Fruit fly (Drosophila melanogaster): ENCODE data around the gene CG13031.

CG13031 gene

DNA sequence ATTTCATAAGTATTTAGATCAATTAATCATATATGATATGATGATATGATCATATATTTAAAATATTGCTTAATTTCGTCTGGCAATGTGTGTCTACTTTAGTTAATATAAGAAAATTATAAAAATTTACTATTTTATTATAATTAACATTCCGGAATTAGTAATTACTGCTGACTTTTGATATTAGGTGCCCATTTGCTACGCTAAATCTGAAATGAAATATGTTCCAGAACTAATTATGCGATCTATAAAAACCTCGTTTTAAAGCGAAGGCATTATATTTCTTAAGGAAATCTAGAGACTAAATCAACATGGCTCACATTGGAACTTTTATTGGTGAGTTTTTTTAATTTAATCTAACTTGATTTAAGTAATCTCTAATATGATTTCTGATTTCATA lies 30.5 kb downstream of the CG13031 start, which contains the start of gene CG42852:
Gene CG42852 (plus strand): TSS at position 301 of the 400 bp plus-strand sequence.
- TF ChIP-seq insv (optimal IDR thresholded peaks at IDR 0.05) (no peak), ttk (optimal IDR thresholded peaks at IDR 0.05) (no peak), h (optimal IDR thresholded peaks at IDR 0.05) (no peak), psq (optimal IDR thresholded peaks at IDR 0.05) (no peak), Sin3A (optimal IDR thresholded peaks at IDR 0.05) (no peak), Myc (optimal IDR thresholded peaks at IDR 0.05) (no peak)

DNA sequence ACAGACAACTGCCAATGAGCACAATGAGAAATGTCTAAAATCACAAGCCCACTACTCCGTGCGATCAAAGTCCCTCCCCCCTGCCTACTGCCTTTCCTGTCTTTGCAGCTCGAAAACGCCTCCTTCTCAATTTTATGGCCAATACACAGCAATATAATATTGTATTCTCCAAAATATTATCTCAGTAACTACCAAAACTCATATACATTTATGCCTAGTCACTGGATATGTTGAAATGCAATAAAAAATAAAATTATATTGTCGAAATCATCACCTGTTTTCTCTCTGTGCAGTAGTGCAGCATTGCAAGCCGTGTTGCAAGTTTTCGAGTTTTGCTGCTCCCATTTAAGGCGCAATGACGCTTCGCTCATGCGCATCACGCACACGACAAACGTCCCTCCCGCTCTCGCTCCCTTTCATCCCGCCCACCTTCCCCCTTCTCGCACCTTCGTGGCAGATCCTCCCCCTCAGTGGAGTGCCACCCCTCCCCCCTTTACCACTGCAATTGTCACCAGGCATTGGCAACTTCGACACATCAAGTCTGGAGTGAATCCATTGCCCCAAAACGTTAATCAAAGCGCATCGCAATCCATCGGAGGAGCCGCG lies 33.9 kb downstream of the CG13031 start:
- TF ChIP-seq insv (optimal IDR thresholded peaks at IDR 0.05): no peak
- no peak for TF ChIP-seq psq (optimal IDR thresholded peaks at IDR 0.05)
- TF ChIP-seq ttk (optimal IDR thresholded peaks at IDR 0.05): no peak
- TF ChIP-seq Myc (optimal IDR thresholded peaks at IDR 0.05): no peak
- TF ChIP-seq h (optimal IDR thresholded peaks at IDR 0.05): no peak
- no peak for TF ChIP-seq Sin3A (optimal IDR thresholded peaks at IDR 0.05)

DNA sequence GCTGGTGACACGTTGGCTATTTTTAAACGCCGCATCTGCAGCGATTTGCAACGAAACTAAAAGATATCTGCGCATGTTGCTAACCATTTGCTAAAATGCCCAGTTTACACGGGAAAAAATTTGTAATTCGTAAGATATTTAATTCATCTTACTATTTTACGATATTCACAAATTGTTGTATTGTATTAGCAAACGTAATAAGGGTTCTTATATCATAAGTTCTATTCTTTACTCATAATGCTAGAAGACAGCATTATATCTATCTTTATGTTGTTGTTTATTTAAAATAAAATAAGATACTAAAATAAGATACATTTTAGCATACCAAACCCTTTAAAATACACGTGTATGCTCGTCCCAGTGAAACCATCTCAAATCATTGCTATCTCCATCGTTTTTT lies 34.8 kb downstream of the CG13031 start:
- TF ChIP-seq Myc (optimal IDR thresholded peaks at IDR 0.05): no peak
- no peak for TF ChIP-seq h (optimal IDR thresholded peaks at IDR 0.05)
- TF ChIP-seq psq (optimal IDR thresholded peaks at IDR 0.05): no peak
- TF ChIP-seq insv (optimal IDR thresholded peaks at IDR 0.05): no peak
- TF ChIP-seq Sin3A (optimal IDR thresholded peaks at IDR 0.05): no peak
- TF ChIP-seq ttk (optimal IDR thresholded peaks at IDR 0.05): no peak

DNA sequence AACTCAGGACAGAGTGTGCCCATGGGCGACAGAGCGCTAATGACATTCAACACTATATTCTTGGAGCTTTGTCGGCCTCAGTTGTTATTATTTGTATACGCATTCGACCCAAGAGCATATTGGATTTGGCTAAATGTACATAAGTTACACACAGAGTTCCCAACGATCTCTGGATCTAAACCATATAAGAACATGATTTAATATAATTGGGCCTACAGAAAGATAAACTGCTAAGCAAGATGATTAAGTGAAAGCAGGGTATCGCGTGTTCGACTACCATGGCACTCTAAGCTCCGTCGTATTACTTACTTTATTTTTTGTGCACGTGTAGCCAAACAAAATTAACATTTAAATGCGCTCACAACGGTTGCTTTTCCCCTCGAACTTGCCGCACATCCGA lies 35.6 kb downstream of the CG13031 start:
- TF ChIP-seq Myc (optimal IDR thresholded peaks at IDR 0.05) (no peak), psq (optimal IDR thresholded peaks at IDR 0.05) (no peak), h (optimal IDR thresholded peaks at IDR 0.05) (no peak), Sin3A (optimal IDR thresholded peaks at IDR 0.05) (no peak), insv (optimal IDR thresholded peaks at IDR 0.05) (no peak), ttk (optimal IDR thresholded peaks at IDR 0.05) (no peak)

DNA sequence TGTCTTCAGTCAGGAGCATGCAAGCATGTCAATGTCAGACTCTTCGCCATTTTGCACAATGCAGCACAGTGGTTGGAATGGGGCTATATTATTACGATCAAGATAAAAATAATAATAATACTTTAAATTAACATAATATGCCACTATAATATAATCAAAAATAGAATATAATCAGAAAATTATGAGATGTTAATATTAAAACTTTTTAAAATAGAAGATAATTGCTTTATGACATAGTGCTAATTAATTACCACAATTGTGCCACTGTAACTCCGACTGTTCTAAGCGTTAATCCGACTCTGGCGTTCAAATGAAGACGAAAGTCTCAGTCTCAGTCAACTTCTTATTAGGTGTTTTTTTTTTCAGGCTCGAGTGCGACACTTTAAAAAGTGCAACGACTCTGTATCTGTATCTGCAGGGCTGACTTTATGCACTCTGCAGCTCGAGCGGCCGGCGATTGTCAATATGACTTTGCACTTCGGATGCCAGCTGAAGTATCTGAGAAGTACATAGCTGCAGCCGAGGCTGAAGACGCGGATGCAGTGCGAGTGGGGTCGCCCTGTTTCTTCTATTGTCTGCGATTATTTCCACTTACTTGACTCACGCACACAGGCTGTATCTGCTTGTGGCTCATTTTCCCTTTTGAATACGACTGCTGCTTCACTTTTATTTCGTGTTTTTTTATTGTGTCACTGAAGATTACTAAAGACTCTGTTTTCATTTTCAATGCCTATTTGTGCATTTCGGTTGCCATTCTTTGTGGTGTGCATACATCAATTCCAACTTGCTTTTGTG lies 37.7 kb downstream of the CG13031 start:
- TF ChIP-seq Myc (optimal IDR thresholded peaks at IDR 0.05) (no peak), insv (optimal IDR thresholded peaks at IDR 0.05) (no peak), ttk (optimal IDR thresholded peaks at IDR 0.05) (no peak), psq (optimal IDR thresholded peaks at IDR 0.05) (no peak), Sin3A (optimal IDR thresholded peaks at IDR 0.05) (no peak), h (optimal IDR thresholded peaks at IDR 0.05) (no peak)

DNA sequence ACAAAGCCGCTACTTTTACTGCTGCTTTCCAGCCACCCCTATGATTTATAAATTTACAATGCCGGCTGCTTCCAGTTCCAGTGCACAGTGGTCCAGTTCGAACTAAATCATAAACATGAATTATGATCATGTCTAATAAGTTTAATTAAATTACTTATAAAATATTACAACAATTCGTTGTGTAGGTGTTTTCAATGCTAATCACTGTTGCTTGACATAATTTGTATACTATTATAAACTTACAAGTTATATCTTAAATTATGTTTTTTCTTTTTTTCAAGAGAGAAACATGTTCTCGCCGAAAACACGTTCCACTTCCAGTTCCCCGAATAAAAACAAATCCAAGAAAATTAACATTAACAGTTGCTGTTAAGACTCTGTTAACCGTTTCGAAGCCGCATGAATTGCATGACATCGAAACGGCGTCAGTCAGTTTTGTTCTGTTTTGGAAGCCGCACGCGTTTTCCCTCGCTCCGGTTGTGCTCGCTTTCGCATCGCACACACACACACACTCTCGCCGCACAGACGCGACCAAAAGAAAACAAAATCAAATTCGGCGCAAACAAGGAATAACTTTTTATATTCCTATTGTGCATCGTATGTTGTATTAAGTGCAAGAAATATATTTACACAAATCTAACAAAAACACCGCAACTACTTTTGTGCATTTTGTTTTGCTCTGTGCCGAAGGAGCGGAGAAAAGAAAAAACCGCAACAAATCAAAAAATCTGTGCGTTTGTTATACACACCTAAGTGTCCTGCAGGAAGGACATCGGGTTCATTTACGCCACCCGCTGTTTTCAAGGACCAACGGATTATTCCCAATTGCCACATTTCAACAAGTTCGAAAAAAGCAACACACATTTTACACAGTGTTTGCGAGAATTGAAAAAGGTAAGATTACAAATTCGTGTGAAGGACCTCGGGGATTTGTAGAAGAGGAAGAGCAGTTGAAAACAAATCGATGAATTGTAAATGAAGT lies 41.3 kb downstream of the CG13031 start, which contains the start of gene Nrt:
Gene Nrt (plus strand): TSS at position 426 of the 982 bp plus-strand sequence.
- no peak for TF ChIP-seq h (optimal IDR thresholded peaks at IDR 0.05)
- TF ChIP-seq psq (optimal IDR thresholded peaks at IDR 0.05): no peak
- TF ChIP-seq ttk (optimal IDR thresholded peaks at IDR 0.05): no peak
- no peak for TF ChIP-seq Sin3A (optimal IDR thresholded peaks at IDR 0.05)
- no peak for TF ChIP-seq Myc (optimal IDR thresholded peaks at IDR 0.05)
- no peak for TF ChIP-seq insv (optimal IDR thresholded peaks at IDR 0.05)

DNA sequence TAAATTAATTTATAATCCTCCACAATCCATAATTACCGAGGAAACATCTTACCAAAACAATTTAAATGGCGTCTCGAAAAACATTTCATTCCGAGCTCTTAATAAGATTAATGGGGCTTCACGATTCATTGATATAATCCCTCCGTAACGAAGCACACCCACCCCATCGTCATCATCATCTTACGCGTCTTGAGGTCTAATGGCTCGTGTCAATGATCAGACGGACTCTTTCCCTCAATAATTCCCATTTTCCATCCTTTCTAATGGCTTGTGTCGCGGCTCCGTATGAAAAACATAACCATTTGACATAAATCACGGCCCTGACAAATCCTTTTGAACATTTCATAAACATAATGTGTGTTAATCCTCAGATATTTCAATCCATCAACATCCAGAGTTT lies 42.2 kb downstream of the CG13031 start:
- no peak for TF ChIP-seq Myc (optimal IDR thresholded peaks at IDR 0.05)
- TF ChIP-seq psq (optimal IDR thresholded peaks at IDR 0.05): no peak
- TF ChIP-seq Sin3A (optimal IDR thresholded peaks at IDR 0.05): no peak
- no peak for TF ChIP-seq insv (optimal IDR thresholded peaks at IDR 0.05)
- no peak for TF ChIP-seq h (optimal IDR thresholded peaks at IDR 0.05)
- TF ChIP-seq ttk (optimal IDR thresholded peaks at IDR 0.05): no peak

DNA sequence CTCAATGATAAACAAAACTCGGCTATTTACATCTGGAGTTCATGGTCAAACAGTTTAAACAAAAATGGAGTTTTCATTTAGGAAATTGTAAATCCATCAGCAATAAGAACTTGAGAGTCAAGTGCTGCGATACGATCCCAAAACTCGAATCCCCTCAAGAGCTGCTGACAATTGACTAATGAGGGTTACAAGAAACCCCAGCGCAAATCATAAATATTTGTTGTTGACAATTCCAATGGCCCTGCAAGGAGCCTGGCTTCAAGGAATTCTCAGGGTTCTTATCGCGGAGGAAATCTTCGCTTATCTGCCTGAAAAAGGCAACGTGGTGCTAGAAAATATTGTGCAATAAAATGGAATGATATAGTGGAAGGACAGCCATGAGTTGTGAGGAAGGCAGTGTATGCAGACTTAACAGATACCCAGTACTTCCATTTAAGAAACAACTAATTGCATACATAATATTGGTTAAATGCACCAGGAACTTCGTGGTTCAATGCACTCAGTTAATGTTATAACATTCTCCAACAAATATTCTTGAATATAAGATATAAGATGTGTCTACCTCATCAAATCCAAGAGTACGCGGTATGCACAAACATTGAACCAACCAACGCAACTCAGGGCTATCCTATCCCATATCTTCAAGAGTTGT lies 43.5 kb downstream of the CG13031 start:
- no peak for TF ChIP-seq h (optimal IDR thresholded peaks at IDR 0.05)

DNA sequence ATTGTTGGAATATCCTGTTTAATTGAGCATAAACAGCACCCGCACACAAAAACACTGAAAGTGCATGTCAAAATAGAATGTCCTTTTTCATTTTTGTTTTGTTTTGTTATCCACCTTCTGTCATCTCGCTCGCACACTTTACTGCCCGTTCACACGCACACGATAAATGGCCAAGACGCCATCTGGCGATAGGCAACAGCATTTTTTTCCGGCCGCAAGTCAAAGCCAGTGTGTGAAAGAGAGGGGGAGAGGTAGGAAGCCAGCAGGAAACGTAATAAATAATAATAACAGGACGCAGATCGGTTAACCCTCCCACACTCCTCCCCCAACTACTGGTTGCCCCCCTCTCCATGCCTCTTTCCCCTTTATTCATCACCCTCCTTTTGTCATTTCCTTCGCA lies 45.2 kb downstream of the CG13031 start:
- TF ChIP-seq Sin3A (optimal IDR thresholded peaks at IDR 0.05): no peak
- peak; percentile 6 for TF ChIP-seq h (optimal IDR thresholded peaks at IDR 0.05)
- TF ChIP-seq ttk (optimal IDR thresholded peaks at IDR 0.05): no peak
- no peak for TF ChIP-seq psq (optimal IDR thresholded peaks at IDR 0.05)

DNA sequence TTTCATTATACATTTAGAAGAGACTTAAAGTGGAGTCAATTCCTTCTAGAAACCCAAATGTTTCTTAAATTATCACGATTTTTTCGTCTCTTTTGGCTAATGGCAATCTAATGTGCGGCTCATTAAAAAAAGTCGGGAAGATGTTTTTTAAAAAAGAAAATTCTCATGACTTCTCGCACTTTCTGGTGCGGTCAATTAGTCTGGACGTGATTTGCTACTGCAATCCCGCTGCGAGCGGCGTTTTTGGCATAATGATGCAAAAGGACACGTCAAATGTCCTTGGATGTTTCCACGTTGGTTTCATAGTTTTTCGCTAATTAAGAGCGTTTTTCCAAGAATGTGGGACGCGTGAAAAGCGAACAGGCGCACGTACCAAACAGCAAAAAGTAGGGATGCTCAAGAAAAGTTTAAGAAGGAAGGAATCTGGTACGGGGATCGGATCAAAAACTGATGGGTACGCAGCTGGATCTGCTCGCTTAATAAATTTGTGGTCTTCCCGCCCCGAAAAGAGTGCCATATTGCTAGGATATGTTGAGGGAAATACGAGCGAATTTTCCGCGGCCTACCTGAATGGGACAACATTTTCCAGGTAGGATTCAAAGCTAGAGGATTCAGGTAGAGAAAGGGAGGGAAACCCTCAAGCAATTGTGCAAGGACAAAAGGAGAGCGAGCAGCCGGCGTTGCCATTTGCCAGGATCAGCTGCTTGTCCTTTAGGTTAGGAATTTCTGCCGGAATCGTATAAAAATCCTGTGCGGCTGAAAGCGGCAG lies 48.3 kb downstream of the CG13031 start:
- TF ChIP-seq insv (optimal IDR thresholded peaks at IDR 0.05): no peak
- no peak for TF ChIP-seq Sin3A (optimal IDR thresholded peaks at IDR 0.05)
- no peak for TF ChIP-seq Myc (optimal IDR thresholded peaks at IDR 0.05)
- TF ChIP-seq h (optimal IDR thresholded peaks at IDR 0.05): no peak
- no peak for TF ChIP-seq ttk (optimal IDR thresholded peaks at IDR 0.05)
- TF ChIP-seq psq (optimal IDR thresholded peaks at IDR 0.05): no peak

Data from Kc167 (cell line).